Fruit fly (Drosophila melanogaster) whole organism, embryonic: Measurements from ENCODE around the gene SecCl.

Source experiments
- Ada2b ChIP-seq: fragments of 200-800 bp; sonication (Bioruptor generic); IDR thresholded peaks from 2 replicates; pipeline ENCODE4 v1.3.6; 2022; ENCODE audit warnings: missing biosample characterization, missing genetic modification characterization
- bbx ChIP-seq: fragments of 200-800 bp; sonication (Bioruptor generic); IDR thresholded peaks from 2 replicates; pipeline ENCODE4 v1.3.6; 2022; ENCODE audit warnings: missing biosample characterization, missing genetic modification characterization; ENCODE audit not compliant: partially characterized antibody
- h ChIP-seq: fragments of >200 bp; optimal IDR thresholded peaks from 2 replicates; lab custom pipeline; 2017
- ham ChIP-seq: fragments of 200-800 bp; sonication (Bioruptor generic); IDR thresholded peaks from 2 replicates; pipeline ENCODE4 v1.3.6; 2022; ENCODE audit warnings: missing biosample characterization, missing genetic modification characterization
- kah ChIP-seq: fragments of 200-800 bp; sonication (Bioruptor generic); optimal IDR thresholded peaks from 2 replicates; lab custom pipeline; 2018; ENCODE audit warnings: missing biosample characterization, mild to moderate bottlenecking, missing genetic modification characterization

SecCl gene

DNA sequence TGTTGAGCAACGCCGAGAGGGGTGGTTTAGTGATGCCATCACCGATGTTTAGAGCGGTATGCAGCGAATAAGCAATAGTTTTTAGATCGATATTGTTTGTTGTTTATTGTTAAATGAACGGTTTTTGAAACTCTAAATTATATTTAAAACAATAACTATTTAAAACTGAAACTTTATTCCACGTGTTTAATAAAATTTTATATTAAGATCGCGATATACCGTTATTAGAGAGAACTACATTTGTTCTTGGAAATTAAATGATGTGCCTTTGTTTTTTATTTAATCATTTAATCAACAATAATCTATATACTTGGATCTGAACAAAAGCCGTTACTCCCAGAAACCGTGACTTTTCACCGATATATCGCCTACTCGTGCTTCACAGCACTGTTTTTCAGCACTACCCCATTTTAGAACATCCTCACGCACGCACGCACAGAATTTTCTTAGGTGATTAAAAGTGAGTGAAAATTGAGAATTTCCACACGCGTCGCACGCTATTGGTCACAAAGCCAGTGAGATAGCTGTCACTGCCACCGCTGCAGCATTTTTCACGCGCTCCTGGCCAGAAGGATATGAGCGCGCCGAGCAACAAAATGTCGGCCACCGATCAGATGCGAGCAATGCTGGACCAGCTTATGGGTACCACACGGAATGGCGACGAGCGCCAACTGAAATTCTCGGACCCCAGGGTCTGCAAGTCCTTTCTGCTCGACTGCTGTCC, 44.1 kb downstream of the SecCl start, which contains the start of the genes U4-U6-60K and CG7564 (continued):
- TF ChIP-seq bbx (GFP tag; lab: Robert Waterston, UW) (peak; percentile 97), Ada2b (GFP tag; lab: Robert Waterston, UW) (no peak), h (lab: Kevin White, UChicago) (no peak), ham (GFP tag; lab: Robert Waterston, UW) (no peak), kah (no peak)
